Worm (Caenorhabditis elegans) whole organism, mixed stage, embryonic: ENCODE data around the gene frpr-10.

Source experiments
- elt-1 ChIP-seq: sonication (generic microtip); optimal IDR thresholded peaks from 2 replicates; lab custom pipeline; 2017; ENCODE audit warnings: missing genetic modification characterization, mild to moderate bottlenecking, missing compliant biosample characterization, antibody characterized with exemption, moderate library complexity, borderline replicate concordance; ENCODE audit not compliant: insufficient read depth
- elt-3 ChIP-seq: fragments of 150-350 bp; optimal IDR thresholded peaks from 2 replicates; lab custom pipeline; 2014; ENCODE audit warnings: missing biosample characterization, missing genetic modification characterization
- hlh-1 ChIP-seq: fragments of 150-350 bp; optimal IDR thresholded peaks from 2 replicates; lab custom pipeline; 2014; ENCODE audit warnings: missing biosample characterization, missing genetic modification reagents, missing genetic modification characterization
- lin-13 ChIP-seq: fragments of 150-350 bp; optimal IDR thresholded peaks from 2 replicates; lab custom pipeline; 2014; ENCODE audit warnings: missing biosample characterization, missing genetic modification characterization
- lin-32 ChIP-seq: fragments of 200-800 bp; sonication (Bioruptor generic); optimal IDR thresholded peaks from 2 replicates; lab custom pipeline; 2018; ENCODE audit warnings: mild to moderate bottlenecking, missing genetic modification characterization, missing compliant biosample characterization
- mab-5 ChIP-seq: fragments of 150-350 bp; optimal IDR thresholded peaks from 2 replicates; lab custom pipeline; 2014; ENCODE audit warnings: missing biosample characterization, missing genetic modification characterization
- mep-1 ChIP-seq: fragments of 150-350 bp; optimal IDR thresholded peaks from 2 replicates; lab custom pipeline; 2017; ENCODE audit warnings: missing biosample characterization, missing genetic modification reagents, missing genetic modification characterization, inconsistent platforms
- nhr-28 ChIP-seq: fragments of 150-350 bp; optimal IDR thresholded peaks from 2 replicates; lab custom pipeline; 2014; ENCODE audit warnings: missing biosample characterization, missing genetic modification characterization
- pha-4 ChIP-seq: fragments of 150-350 bp; optimal IDR thresholded peaks from 2 replicates; lab custom pipeline; 2018; ENCODE audit warnings: missing biosample characterization, missing genetic modification reagents, missing genetic modification characterization
- sem-2 ChIP-seq: fragments of 200-800 bp; sonication (Bioruptor generic); optimal IDR thresholded peaks from 2 replicates; lab custom pipeline; 2018; ENCODE audit warnings: mild to moderate bottlenecking, missing genetic modification characterization, missing compliant biosample characterization
- snpc-4 ChIP-seq: fragments of 150-350 bp; optimal IDR thresholded peaks from 2 replicates; lab custom pipeline; 2014; ENCODE audit warnings: missing biosample characterization, missing genetic modification characterization
- sptf-1 ChIP-seq: sonication (generic microtip); optimal IDR thresholded peaks from 2 replicates; lab custom pipeline; 2017; ENCODE audit warnings: mild to moderate bottlenecking, missing genetic modification characterization, moderate library complexity, missing compliant biosample characterization
- unc-39 ChIP-seq: fragments of 150-350 bp; optimal IDR thresholded peaks from 2 replicates; lab custom pipeline; 2014; ENCODE audit warnings: missing biosample characterization, missing genetic modification characterization
- unc-62 ChIP-seq: fragments of 150-350 bp; optimal IDR thresholded peaks from 2 replicates; lab custom pipeline; 2014; ENCODE audit warnings: missing biosample characterization, missing genetic modification reagents, missing genetic modification characterization

DNA sequence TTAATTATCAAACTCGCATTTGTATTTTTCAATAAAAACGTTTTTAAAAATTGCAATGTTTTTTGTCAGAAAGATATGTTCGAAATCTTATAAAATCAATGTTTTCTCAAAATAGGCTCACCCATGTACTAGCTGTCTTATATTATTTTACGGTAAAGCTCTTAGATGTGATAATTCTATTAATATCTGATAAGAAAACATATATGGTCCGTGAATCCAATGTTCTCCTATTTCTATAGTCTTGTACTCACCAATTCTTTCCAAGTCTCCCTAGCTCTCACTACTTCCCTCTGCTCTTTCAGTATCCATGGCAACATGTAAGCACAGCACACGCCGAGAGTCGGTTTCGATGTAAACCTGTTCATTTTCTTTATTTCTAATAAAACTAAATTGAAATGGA, 23.9 kb upstream of the frpr-10 start, which contains the start of gene bbs-2:
- no peak for TF ChIP-seq unc-62 (GFP tag; lab: Kevin White, UChicago)
- TF ChIP-seq lin-32 (GFP tag; lab: Kevin White, UChicago): no peak
- TF ChIP-seq sptf-1 (tag; lab: Kevin White, UChicago): no peak
- no peak for TF ChIP-seq mep-1
- TF ChIP-seq elt-1 (tag; lab: Kevin White, UChicago): no peak
- no peak for TF ChIP-seq nhr-28 (tag; lab: Kevin White, UChicago)
- TF ChIP-seq pha-4 (tag; lab: Kevin White, UChicago): no peak
- no peak for TF ChIP-seq elt-3 (tag; lab: Kevin White, UChicago)
- no peak for TF ChIP-seq snpc-4
- TF ChIP-seq hlh-1 (tag; lab: Kevin White, UChicago): no peak
- TF ChIP-seq mab-5 (tag; lab: Kevin White, UChicago): no peak
- TF ChIP-seq lin-13: no peak
- TF ChIP-seq unc-39 (tag; lab: Kevin White, UChicago): no peak
- no peak for TF ChIP-seq sem-2 (GFP tag; lab: Kevin White, UChicago)
